Fruit fly (Drosophila melanogaster) whole organism, embryonic: ENCODE results near the gene Orc2.

Experiments
- CG10462 ChIP-seq: fragments of 200-800 bp; sonication (Bioruptor generic); optimal IDR thresholded peaks from 2 replicates; lab custom pipeline; 2016; ENCODE audit warnings: missing biosample characterization, missing genetic modification characterization
- CG13287 ChIP-seq: fragments of 200-800 bp; sonication (Bioruptor generic); IDR thresholded peaks from 2 replicates; pipeline ENCODE4 v1.3.6; 2022; ENCODE audit warnings: missing biosample characterization, missing genetic modification characterization; ENCODE audit not compliant: partially characterized antibody
- CG14014 ChIP-seq: fragments of 200-800 bp; sonication (Bioruptor generic); IDR thresholded peaks from 2 replicates; pipeline ENCODE4 v1.3.6; 2022; ENCODE audit warnings: missing biosample characterization, missing genetic modification characterization
- CG15479 ChIP-seq: fragments of 200-800 bp; sonication (Bioruptor generic); optimal IDR thresholded peaks from 3 replicates; lab custom pipeline; 2019; ENCODE audit warnings: missing biosample characterization, mild to moderate bottlenecking, missing genetic modification characterization, moderate library complexity
- CG15696 ChIP-seq: fragments of 200-800 bp; sonication (Bioruptor generic); optimal IDR thresholded peaks from 2 replicates; lab custom pipeline; 2019; ENCODE audit warnings: missing biosample characterization, mild to moderate bottlenecking, missing genetic modification characterization, moderate library complexity
- CG17802 ChIP-seq: fragments of 200-800 bp; sonication (Bioruptor generic); optimal IDR thresholded peaks from 2 replicates; lab custom pipeline; 2018; ENCODE audit warnings: missing biosample characterization, mild to moderate bottlenecking, missing genetic modification characterization, moderate library complexity
- CG1832 ChIP-seq: fragments of 200-800 bp; sonication (Bioruptor generic); optimal IDR thresholded peaks from 2 replicates; lab custom pipeline; 2017; ENCODE audit warnings: missing biosample characterization, mild to moderate bottlenecking, missing genetic modification characterization, inconsistent platforms
- CG2199 ChIP-seq: fragments of 200-800 bp; sonication (Bioruptor generic); IDR thresholded peaks from 3 replicates; pipeline ENCODE4 v1.3.6; 2022; ENCODE audit warnings: missing biosample characterization, missing genetic modification characterization
- CG4360 ChIP-seq: fragments of 200-800 bp; sonication (Bioruptor generic); IDR thresholded peaks from 2 replicates; pipeline ENCODE4 v1.3.6; 2022; ENCODE audit warnings: missing biosample characterization, missing genetic modification characterization
- CG43689 ChIP-seq: fragments of 200-800 bp; sonication (Bioruptor generic); IDR thresholded peaks from 2 replicates; pipeline ENCODE4 v1.3.6; 2022; ENCODE audit warnings: missing biosample characterization, missing genetic modification characterization
- CG4404 ChIP-seq: fragments of 200-800 bp; sonication (Bioruptor generic); IDR thresholded peaks from 2 replicates; pipeline ENCODE4 v1.3.6; 2022; ENCODE audit warnings: missing biosample characterization, missing genetic modification characterization
- CG4730 ChIP-seq: fragments of 200-800 bp; sonication (Bioruptor generic); IDR thresholded peaks from 2 replicates; pipeline ENCODE4 v1.3.6; 2022; ENCODE audit warnings: missing biosample characterization, missing genetic modification characterization
- CG6654 ChIP-seq: fragments of 200-800 bp; sonication (Bioruptor generic); optimal IDR thresholded peaks from 2 replicates; lab custom pipeline; 2017; ENCODE audit warnings: missing biosample characterization, mild to moderate bottlenecking, missing genetic modification characterization
- CG7963 ChIP-seq: fragments of 200-800 bp; sonication (Bioruptor generic); IDR thresholded peaks from 3 replicates; pipeline ENCODE4 v1.3.6; 2022; ENCODE audit warnings: missing biosample characterization, missing genetic modification characterization; ENCODE audit not compliant: partially characterized antibody
- D ChIP-seq, 2 experiments: fragments of 200-800 bp in 1 of 2; fragments of >200 bp in 1 of 2; sonication (Bioruptor generic) in 1 of 2; optimal IDR thresholded peaks; 2 replicates in 1 of 2; 3 replicates in 1 of 2; lab custom pipeline; 2017; ENCODE audit warnings: mild to moderate bottlenecking in 1 of 2, missing biosample characterization in 1 of 2, missing genetic modification characterization in 1 of 2, missing genetic modification reagents in 1 of 2
- Dip3 ChIP-seq: fragments of 200-800 bp; sonication (Bioruptor generic); optimal IDR thresholded peaks from 3 replicates; lab custom pipeline; 2016; ENCODE audit warnings: missing biosample characterization, missing genetic modification characterization
- E2f2 ChIP-seq: fragments of 200-800 bp; sonication (Bioruptor generic); IDR thresholded peaks from 2 replicates; pipeline ENCODE4 v1.3.6; 2022; ENCODE audit warnings: missing biosample characterization, missing genetic modification characterization
- Fer3 ChIP-seq: fragments of 200-800 bp; sonication (Bioruptor generic); optimal IDR thresholded peaks from 2 replicates; lab custom pipeline; 2018; ENCODE audit warnings: missing biosample characterization, mild to moderate bottlenecking, missing genetic modification characterization, moderate library complexity
- HLH54F ChIP-seq: fragments of 200-800 bp; sonication (Bioruptor generic); optimal IDR thresholded peaks from 3 replicates; lab custom pipeline; 2016; ENCODE audit warnings: missing biosample characterization, missing genetic modification characterization
- Hr51 ChIP-seq, 2 experiments: fragments of 200-800 bp; sonication (Bioruptor generic); optimal IDR thresholded peaks; 2 replicates in 1 of 2; 3 replicates in 1 of 2; lab custom pipeline; 2016 to 2018; ENCODE audit warnings: missing biosample characterization in 2 of 2, missing genetic modification characterization in 2 of 2, mild to moderate bottlenecking in 1 of 2, moderate library complexity in 1 of 2
- Meics ChIP-seq: fragments of 200-800 bp; sonication (Bioruptor generic); optimal IDR thresholded peaks from 2 replicates; lab custom pipeline; 2017; ENCODE audit warnings: missing biosample characterization, mild to moderate bottlenecking, missing genetic modification characterization
- Oli ChIP-seq: fragments of 200-800 bp; sonication (Bioruptor generic); optimal IDR thresholded peaks from 2 replicates; lab custom pipeline; 2018; ENCODE audit warnings: missing biosample characterization, mild to moderate bottlenecking, missing genetic modification characterization, moderate library complexity
- Usf ChIP-seq: fragments of 200-800 bp; sonication (Bioruptor generic); optimal IDR thresholded peaks from 2 replicates; lab custom pipeline; 2017; ENCODE audit warnings: missing genotype, missing biosample characterization, missing genetic modification characterization
- chinmo ChIP-seq: fragments of 200-800 bp; sonication (Bioruptor generic); IDR thresholded peaks from 4 replicates; pipeline ENCODE4 v1.3.6; 2022; ENCODE audit warnings: missing biosample characterization, missing genetic modification characterization; ENCODE audit not compliant: partially characterized antibody
- chn ChIP-seq: fragments of 200-800 bp; sonication (Bioruptor generic); optimal IDR thresholded peaks from 2 replicates; lab custom pipeline; 2016; ENCODE audit warnings: missing biosample characterization, missing genetic modification characterization
- dimm ChIP-seq: fragments of 200-800 bp; sonication (Bioruptor generic); IDR thresholded peaks from 2 replicates; pipeline ENCODE4 v1.3.6; 2022; ENCODE audit warnings: missing biosample characterization, missing genetic modification characterization
- dysf ChIP-seq: fragments of 200-800 bp; sonication (Bioruptor generic); IDR thresholded peaks from 3 replicates; pipeline ENCODE4 v1.3.6; 2022; ENCODE audit warnings: missing biosample characterization, missing genetic modification characterization
- emc ChIP-seq: fragments of 200-800 bp; sonication (Bioruptor generic); optimal IDR thresholded peaks from 2 replicates; lab custom pipeline; 2016; ENCODE audit warnings: missing biosample characterization, missing genetic modification characterization
- ftz-f1 ChIP-seq: fragments of 200-800 bp; sonication (Bioruptor generic); optimal IDR thresholded peaks from 2 replicates; lab custom pipeline; 2016; ENCODE audit warnings: missing biosample characterization, missing genetic modification characterization
- fu2 ChIP-seq: fragments of 200-800 bp; sonication (Bioruptor generic); optimal IDR thresholded peaks from 2 replicates; lab custom pipeline; 2016; ENCODE audit warnings: missing biosample characterization, missing genetic modification characterization
- grau ChIP-seq: fragments of 200-800 bp; optimal IDR thresholded peaks from 3 replicates; lab custom pipeline; 2019; ENCODE audit warnings: missing biosample characterization, mild to moderate bottlenecking, missing genetic modification characterization, moderate library complexity
- grn ChIP-seq: fragments of 200-800 bp; sonication (Bioruptor generic); optimal IDR thresholded peaks from 3 replicates; lab custom pipeline; 2017; ENCODE audit warnings: missing biosample characterization, missing genetic modification characterization
- gro ChIP-seq: fragments of 200-800 bp; sonication (Bioruptor generic); optimal IDR thresholded peaks from 2 replicates; lab custom pipeline; 2016; ENCODE audit warnings: missing biosample characterization, missing genetic modification characterization
- her ChIP-seq: fragments of 200-800 bp; sonication (Bioruptor generic); optimal IDR thresholded peaks from 2 replicates; lab custom pipeline; 2016; ENCODE audit warnings: missing biosample characterization, missing genetic modification characterization
- nerfin-1 ChIP-seq: fragments of 200-800 bp; sonication (Bioruptor generic); optimal IDR thresholded peaks from 3 replicates; lab custom pipeline; 2019; ENCODE audit warnings: missing biosample characterization, mild to moderate bottlenecking, missing genetic modification characterization, moderate library complexity
- nerfin-2 ChIP-seq: fragments of 200-800 bp; sonication (Bioruptor generic); IDR thresholded peaks from 2 replicates; pipeline ENCODE4 v1.3.6; 2022; ENCODE audit warnings: missing biosample characterization, missing genetic modification characterization; ENCODE audit not compliant: partially characterized antibody
- pan ChIP-seq, 4 experiments: fragments of >200 bp in 3 of 4; fragments of 200-800 bp in 1 of 4; sonication (Bioruptor generic) in 1 of 4; optimal IDR thresholded peaks in 3 of 4; IDR thresholded peaks in 1 of 4; 2 replicates each; pipeline versions ENCODE4 v1.3.6 to Lab custom; 2017 to 2022; ENCODE audit warnings: missing biosample characterization in 2 of 4, missing genetic modification characterization in 2 of 4, mixed read lengths in 1 of 4
- pfk ChIP-seq: fragments of 200-800 bp; sonication (Bioruptor generic); optimal IDR thresholded peaks from 2 replicates; lab custom pipeline; 2018; ENCODE audit warnings: missing biosample characterization, mild to moderate bottlenecking, missing genetic modification characterization, moderate library complexity
- pzg ChIP-seq: fragments of 200-800 bp; sonication (Bioruptor generic); optimal IDR thresholded peaks from 3 replicates; lab custom pipeline; 2018; ENCODE audit warnings: missing biosample characterization, mild to moderate bottlenecking, missing genetic modification characterization, moderate library complexity
- row ChIP-seq: fragments of 200-800 bp; sonication (Bioruptor generic); IDR thresholded peaks from 3 replicates; pipeline ENCODE4 v1.3.6; 2022; ENCODE audit warnings: missing biosample characterization, missing genetic modification characterization
- shn ChIP-seq: fragments of 200-800 bp; sonication (Bioruptor generic); optimal IDR thresholded peaks from 3 replicates; lab custom pipeline; 2016; ENCODE audit warnings: missing biosample characterization, missing genetic modification characterization
- sima ChIP-seq: fragments of 200-800 bp; sonication (Bioruptor generic); optimal IDR thresholded peaks from 2 replicates; lab custom pipeline; 2016; ENCODE audit warnings: missing biosample characterization, missing genetic modification characterization
- unc-4 ChIP-seq: fragments of 200-800 bp; sonication (Bioruptor generic); IDR thresholded peaks from 2 replicates; pipeline ENCODE4 v1.3.6; 2022; ENCODE audit warnings: missing biosample characterization, missing genetic modification characterization; ENCODE audit not compliant: partially characterized antibody
- vvl ChIP-seq: fragments of 200-800 bp; sonication (Bioruptor generic); IDR thresholded peaks from 2 replicates; pipeline ENCODE4 v1.3.6; 2022; ENCODE audit warnings: missing biosample characterization, missing genetic modification characterization
- wek ChIP-seq: fragments of 200-800 bp; sonication (Bioruptor generic); optimal IDR thresholded peaks from 3 replicates; lab custom pipeline; 2018; ENCODE audit warnings: missing biosample characterization, mild to moderate bottlenecking, missing genetic modification characterization, moderate library complexity
- zen ChIP-seq: fragments of 200-800 bp; sonication (Bioruptor generic); optimal IDR thresholded peaks from 3 replicates; lab custom pipeline; 2018; ENCODE audit warnings: missing biosample characterization, mild to moderate bottlenecking, missing genetic modification characterization, moderate library complexity

The Orc2 gene

DNA sequence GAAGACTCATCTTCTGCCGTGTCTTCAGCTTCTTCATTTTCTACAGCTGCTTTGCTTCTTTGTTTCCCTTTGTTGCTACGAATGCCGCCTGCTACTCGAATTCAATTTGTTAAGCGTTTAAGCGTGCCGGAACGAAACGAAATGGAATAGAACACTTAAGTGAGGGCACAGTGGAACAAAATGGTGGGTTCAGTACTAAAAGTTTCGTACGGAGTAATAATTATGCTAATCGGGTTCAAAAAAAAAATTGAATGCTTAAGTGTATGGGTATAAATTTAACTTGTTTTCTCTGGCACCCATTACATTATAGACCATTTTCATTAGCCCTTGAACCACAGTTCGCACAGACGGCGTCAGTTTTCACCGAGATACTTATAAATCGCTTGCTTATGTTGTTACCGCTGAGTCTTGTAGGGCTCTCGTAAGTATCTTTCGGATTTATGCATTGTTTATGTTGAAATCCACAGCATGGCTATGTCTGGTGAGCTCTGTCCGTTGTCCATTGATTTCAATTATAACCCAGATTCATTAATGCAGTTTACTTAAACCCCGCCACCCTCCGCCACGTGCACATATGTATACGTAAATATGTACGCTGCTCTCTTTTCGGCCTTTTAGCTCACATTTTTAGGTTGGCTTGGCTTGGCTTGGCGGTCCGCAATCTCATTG, 47.9 kb downstream of the Orc2 start (continued):
- TF ChIP-seq Usf (peak; percentile 37), grn (GFP tag; lab: Kevin White, UChicago) (peak; percentile 27), sima (GFP tag; lab: Kevin White, UChicago) (no peak), CG1832 (GFP tag; lab: Kevin White, UChicago) (no peak), CG43689 (GFP tag; lab: Robert Waterston, UW) (peak; percentile 83), pan (optimal IDR thresholded peaks at IDR 0.05; lab: Kevin White, UChicago) (no peak), pan (GFP tag; optimal IDR thresholded peaks at IDR 0.05 in 1 of 2, IDR thresholded peaks at IDR 0.05 in 1 of 2) (peak in 1 of 2 experiments; percentile 97), wek (GFP tag; lab: Kevin White, UChicago) (peak; percentile 47), Fer3 (tag; lab: Kevin White, UChicago) (peak; percentile 91), gro (GFP tag; lab: Kevin White, UChicago) (peak; percentile 90), HLH54F (GFP tag; lab: Kevin White, UChicago) (peak; percentile 43), CG6654 (GFP tag; lab: Kevin White, UChicago) (peak; percentile 82), unc-4 (GFP tag; lab: Robert Waterston, UW) (no peak), CG10462 (peak; percentile 65), Dip3 (GFP tag; lab: Kevin White, UChicago) (peak; percentile 42), CG4404 (GFP tag; lab: Robert Waterston, UW) (peak; percentile 94), CG7963 (GFP tag; lab: Robert Waterston, UW) (no peak; the same call in 1 of the 3 replicates), pzg (GFP tag; lab: Kevin White, UChicago) (peak; percentile 17), emc (peak; percentile 67), nerfin-2 (peak; percentile 62), shn (GFP tag; lab: Kevin White, UChicago) (peak; percentile 72), CG13287 (peak; percentile 36), fu2 (GFP tag; lab: Kevin White, UChicago) (no peak)
- TF ChIP-seq, all 482 proteins: peak for 423

dm6 chr3R:14013827-14014488, 49.3 kb downstream of the Orc2 start:
- TF ChIP-seq CG15479 (GFP tag; lab: Kevin White, UChicago) (no peak), CG2199 (GFP tag; lab: Robert Waterston, UW) (peak; percentile 82; the same call in 2 of the 3 replicates), chinmo (GFP tag; lab: Robert Waterston, UW) (peak; percentile 86; the same call in 2 of the 4 replicates), Hr51 (GFP tag; optimal IDR thresholded peaks at IDR 0.05; lab: Kevin White, UChicago) (peak in 1 of 2 experiments; percentile 18), grau (tag; lab: Kevin White, UChicago) (peak; percentile 16), D (optimal IDR thresholded peaks at IDR 0.05; lab: Kevin White, UChicago) (peak; percentile 32), D (GFP tag; optimal IDR thresholded peaks at IDR 0.05; lab: Kevin White, UChicago) (no peak), zen (tag; lab: Kevin White, UChicago) (no peak), ftz-f1 (GFP tag; lab: Kevin White, UChicago) (peak; percentile 87), vvl (peak; percentile 13; the same call in 1 of the 2 replicates), chn (GFP tag; lab: Kevin White, UChicago) (no peak), E2f2 (GFP tag; lab: Robert Waterston, UW) (peak; percentile 11; the same call in 1 of the 2 replicates), dimm (no peak), CG4360 (GFP tag; lab: Robert Waterston, UW) (peak; percentile 89), Meics (GFP tag; lab: Kevin White, UChicago) (peak; percentile 6), her (GFP tag; lab: Kevin White, UChicago) (no peak), Oli (tag; lab: Kevin White, UChicago) (peak; percentile 9), nerfin-1 (tag; lab: Kevin White, UChicago) (peak; percentile 32), CG4730 (GFP tag; lab: Robert Waterston, UW) (no peak), pfk (GFP tag; lab: Kevin White, UChicago) (peak; percentile 87), emc (no peak), CG17802 (no peak), CG14014 (GFP tag; lab: Robert Waterston, UW) (0 out of 2 replicates have a peak, but pooled peaks have one; percentile 36), row (peak; percentile 27; the same call in 2 of the 3 replicates), dysf (GFP tag; lab: Robert Waterston, UW) (0 out of 3 replicates have a peak, but pooled peaks have one; percentile 19), CG15696 (tag; lab: Kevin White, UChicago) (peak; percentile 12)
